Fruit fly (Drosophila melanogaster): Measurements from ENCODE around the gene CG8534.

CG8534 gene

DNA sequence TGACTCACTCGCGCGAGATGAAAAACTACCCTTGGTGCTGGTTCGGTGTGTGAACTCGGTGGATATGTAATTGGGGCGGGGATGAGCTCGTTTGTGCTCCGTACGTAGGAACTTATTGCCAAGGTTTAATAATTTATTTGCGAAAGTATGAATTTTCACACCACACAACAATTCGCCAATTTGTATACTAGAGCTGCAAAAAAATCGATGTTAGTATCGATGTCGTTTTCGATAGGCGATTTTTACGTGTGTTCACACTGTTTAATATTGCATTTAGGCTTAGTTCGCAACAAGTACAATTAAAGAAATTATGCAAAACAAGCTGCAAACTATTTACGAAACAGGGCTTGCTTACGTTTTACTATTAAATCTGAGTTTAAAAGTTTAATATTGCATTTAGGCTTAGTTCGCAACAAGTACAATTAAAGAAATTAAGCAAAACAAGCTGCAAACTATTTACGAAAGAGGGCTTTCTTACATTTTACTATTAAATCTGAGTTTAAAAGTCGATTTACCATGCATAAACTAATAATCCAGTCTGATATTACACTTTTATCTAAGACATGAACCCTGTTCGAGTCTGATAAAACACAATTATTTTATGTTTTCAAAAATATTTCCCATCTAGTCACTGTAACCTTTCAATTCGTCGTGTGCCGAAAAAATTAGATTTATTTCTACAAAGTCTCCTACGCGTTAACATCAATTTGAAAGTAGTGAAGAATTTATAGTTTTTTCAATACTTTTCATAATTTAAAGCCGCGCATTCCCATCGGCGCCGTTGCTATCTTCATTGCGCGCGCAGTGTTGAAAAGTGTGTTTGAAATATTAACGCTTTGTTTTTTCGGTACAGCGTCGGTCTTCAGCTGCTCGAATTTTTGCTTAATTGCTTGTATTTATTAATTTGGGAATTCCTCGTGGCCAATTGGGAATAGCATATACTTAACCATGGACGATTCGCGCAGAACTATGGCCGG lies 49.3 kb upstream of the CG8534 start, which contains the start of the genes Snap24 and CG8478 (continued):
- TF ChIP-seq CG13287 (GFP tag; IDR thresholded peaks at IDR 0.05; ENCODE audit: partially characterized antibody) (peak; percentile 82), CG15073 (GFP tag; optimal IDR thresholded peaks at IDR 0.05) (no peak), salm (tag; optimal IDR thresholded peaks at IDR 0.05) (no peak), CG3163 (GFP tag; optimal IDR thresholded peaks at IDR 0.05) (no peak), pho (GFP tag; optimal IDR thresholded peaks at IDR 0.05) (no peak), MESR4 (GFP tag; optimal IDR thresholded peaks at IDR 0.05) (peak; percentile 86), zfh1 (GFP tag; IDR thresholded peaks at IDR 0.05) (no peak), pb (GFP tag; optimal IDR thresholded peaks at IDR 0.05) (no peak), CG4282 (GFP tag; optimal IDR thresholded peaks at IDR 0.05) (no peak), CG1529 (GFP tag; optimal IDR thresholded peaks at IDR 0.05) (no peak), CG17385 (GFP tag; optimal IDR thresholded peaks at IDR 0.05) (no peak), tio (GFP tag; optimal IDR thresholded peaks at IDR 0.05) (no peak), org-1 (GFP tag; optimal IDR thresholded peaks at IDR 0.05) (no peak), CG4730 (GFP tag; IDR thresholded peaks at IDR 0.05) (no peak), CG16815 (GFP tag; optimal IDR thresholded peaks at IDR 0.05) (no peak), Dad (GFP tag; optimal IDR thresholded peaks at IDR 0.05) (no peak), zf30C (GFP tag; optimal IDR thresholded peaks at IDR 0.05) (no peak), Doc3 (GFP tag; IDR thresholded peaks at IDR 0.05; ENCODE audit: partially characterized antibody) (peak; percentile 71), CG16779 (GFP tag; IDR thresholded peaks at IDR 0.05) (no peak), nom (GFP tag; optimal IDR thresholded peaks at IDR 0.05) (no peak), wek (GFP tag; optimal IDR thresholded peaks at IDR 0.05) (no peak), fd96Cb (tag; optimal IDR thresholded peaks at IDR 0.05) (no peak), fru (optimal IDR thresholded peaks at IDR 0.05) (no peak), CG5953 (GFP tag; IDR thresholded peaks at IDR 0.05) (no peak), CHES-1-like (GFP tag; optimal IDR thresholded peaks at IDR 0.05) (no peak), trem (tag; optimal IDR thresholded peaks at IDR 0.05) (peak; percentile 27), Sry-δ (GFP tag; optimal IDR thresholded peaks at IDR 0.05) (peak; percentile 88), Med (GFP tag) (peak; percentile 70), esg (GFP tag; conservative IDR thresholded peaks at IDR 0.05) (no peak), CG10462 (GFP tag; optimal IDR thresholded peaks at IDR 0.05) (no peak), CrebB (tag; optimal IDR thresholded peaks at IDR 0.05) (no peak), CG7745 (tag; optimal IDR thresholded peaks at IDR 0.05) (no peak), CG8478 (optimal IDR thresholded peaks at IDR 0.05) (no peak), ATbp (GFP tag; optimal IDR thresholded peaks at IDR 0.05) (no peak), sens (GFP tag) (peak; percentile 91), grn (GFP tag; optimal IDR thresholded peaks at IDR 0.05) (no peak), lmd (GFP tag; IDR thresholded peaks at IDR 0.05) (no peak), CG6791 (GFP tag; IDR thresholded peaks at IDR 0.05; ENCODE audit: partially characterized antibody) (peak; percentile 79), ewg (GFP tag; optimal IDR thresholded peaks at IDR 0.05) (peak; percentile 47), gfzf (GFP tag; optimal IDR thresholded peaks at IDR 0.05) (peak; percentile 55), GATAe (GFP tag; conservative IDR thresholded peaks at IDR 0.05) (no peak), seq (GFP tag; IDR thresholded peaks at IDR 0.05) (no peak), tna (GFP tag; IDR thresholded peaks at IDR 0.05; ENCODE audit: partially characterized antibody) (peak; percentile 68; the same call in 1 of the 2 replicates), insv (GFP tag; optimal IDR thresholded peaks at IDR 0.05) (no peak), aop (GFP tag; IDR thresholded peaks at IDR 0.05) (no peak), tin (GFP tag; optimal IDR thresholded peaks at IDR 0.05) (no peak), bbx (GFP tag; IDR thresholded peaks at IDR 0.05; ENCODE audit: partially characterized antibody) (peak; percentile 82), CG17361 (GFP tag; IDR thresholded peaks at IDR 0.05) (peak; percentile 43; the same call in 1 of the 3 replicates), CG31365 (tag; optimal IDR thresholded peaks at IDR 0.05) (no peak), odd (GFP tag; optimal IDR thresholded peaks at IDR 0.05) (no peak)

All from whole organism, embryonic.